Worm (Caenorhabditis elegans) whole organism, L4 larva: ENCODE data around the gene ppgn-1.

Experiments used
- D1046.2 ChIP-seq: fragments of 200-800 bp; sonication (Bioruptor generic); IDR thresholded peaks from 2 replicates; pipeline ENCODE4 v1.3.6; 2022; ENCODE audit warnings: missing genetic modification characterization, missing compliant biosample characterization
- F37D6.2 ChIP-seq: sonication (generic microtip); optimal IDR thresholded peaks from 2 replicates; lab custom pipeline; 2016; ENCODE audit warnings: mild to moderate bottlenecking, missing genetic modification characterization, missing compliant biosample characterization
- F44E2.7 ChIP-seq: fragments of 200-800 bp; sonication (Bioruptor generic); IDR thresholded peaks from 2 replicates; pipeline ENCODE4 v2.1.2; 2022; ENCODE audit warnings: missing genetic modification characterization, missing compliant biosample characterization
- T20F7.1 ChIP-seq: fragments of 200-800 bp; sonication (Bioruptor generic); optimal IDR thresholded peaks from 2 replicates; lab custom pipeline; 2018; ENCODE audit warnings: mild to moderate bottlenecking, missing genetic modification characterization, missing compliant biosample characterization
- T26A8.4 ChIP-seq: fragments of 200-800 bp; sonication (Bioruptor generic); IDR thresholded peaks from 2 replicates; pipeline ENCODE4 v1.3.6; 2022; ENCODE audit warnings: missing genetic modification characterization, missing compliant biosample characterization
- Y105C5A.15 ChIP-seq: fragments of 200-800 bp; sonication (Bioruptor generic); IDR thresholded peaks from 2 replicates; pipeline ENCODE4 v1.3.6; 2022; ENCODE audit warnings: missing genetic modification characterization, missing compliant biosample characterization
- Y5F2A.4 ChIP-seq: fragments of 200-800 bp; sonication (Bioruptor generic); optimal IDR thresholded peaks from 2 replicates; lab custom pipeline; 2018; ENCODE audit warnings: mild to moderate bottlenecking, missing genetic modification characterization, missing compliant biosample characterization
- aha-1 ChIP-seq: fragments of 150-350 bp; peaks from one replicate; lab custom pipeline; 2014; ENCODE audit warnings: missing biosample characterization, missing genetic modification characterization
- arid-1 ChIP-seq: fragments of 200-800 bp; sonication (Bioruptor generic); conservative IDR thresholded peaks from 2 replicates; pipeline ENCODE4 v1.3.6; 2022; ENCODE audit warnings: missing genetic modification reagents, missing genetic modification characterization, missing compliant biosample characterization
- attf-4 ChIP-seq: sonication (generic microtip); optimal IDR thresholded peaks from 3 replicates; lab custom pipeline; 2017; ENCODE audit warnings: missing biosample characterization, missing genetic modification characterization
- ceh-28 ChIP-seq: fragments of 150-350 bp; optimal IDR thresholded peaks from 2 replicates; lab custom pipeline; 2014; ENCODE audit warnings: missing biosample characterization, missing genetic modification reagents, missing genetic modification characterization
- ceh-44 ChIP-seq: fragments of 200-800 bp; sonication (Bioruptor generic); IDR thresholded peaks from 2 replicates; pipeline ENCODE4 v1.3.6; 2022; ENCODE audit warnings: missing genetic modification reagents, missing genetic modification characterization, missing compliant biosample characterization
- ceh-62 ChIP-seq: sonication (generic microtip); optimal IDR thresholded peaks from 2 replicates; lab custom pipeline; 2017; ENCODE audit warnings: missing biosample characterization, missing genetic modification characterization
- ceh-82 ChIP-seq: sonication (generic microtip); optimal IDR thresholded peaks from 2 replicates; lab custom pipeline; 2017; ENCODE audit warnings: missing biosample characterization, missing genetic modification characterization
- ctbp-1 ChIP-seq: fragments of 200-800 bp; sonication (Bioruptor generic); IDR thresholded peaks from 2 replicates; pipeline ENCODE4 v1.3.6; 2022; ENCODE audit warnings: missing genetic modification reagents, missing genetic modification characterization, missing compliant biosample characterization
- daf-16 ChIP-seq, 3 experiments: sonication (generic microtip); optimal IDR thresholded peaks; 2 replicates each; lab custom pipeline; 2016 to 2017; ENCODE audit warnings: missing genetic modification characterization in 3 of 3, missing genetic modification reagents in 3 of 3, mild to moderate bottlenecking in 2 of 3, missing compliant biosample characterization in 2 of 3, missing biosample characterization in 1 of 3, moderate library complexity in 1 of 3
- dmd-8 ChIP-seq: fragments of 200-800 bp; sonication (Bioruptor generic); IDR thresholded peaks from 2 replicates; pipeline ENCODE4 v1.3.6; 2022; ENCODE audit warnings: missing genetic modification characterization, missing compliant biosample characterization
- dmd-9 ChIP-seq: fragments of 200-800 bp; sonication (Bioruptor generic); IDR thresholded peaks from 2 replicates; pipeline ENCODE4 v1.3.6; 2022; ENCODE audit warnings: missing genetic modification reagents, missing genetic modification characterization, missing compliant biosample characterization
- egl-43 ChIP-seq: fragments of 200-800 bp; sonication (Bioruptor generic); IDR thresholded peaks from 2 replicates; pipeline ENCODE4 v1.3.6; 2022; ENCODE audit warnings: missing genetic modification reagents, missing genetic modification characterization, missing compliant biosample characterization
- fkh-10 ChIP-seq: fragments of 150-350 bp; optimal IDR thresholded peaks from 2 replicates; lab custom pipeline; 2014; ENCODE audit warnings: missing biosample characterization, missing genetic modification reagents, missing genetic modification characterization
- hlh-30 ChIP-seq: sonication (generic microtip); optimal IDR thresholded peaks from 2 replicates; lab custom pipeline; 2017; ENCODE audit warnings: antibody characterized with exemption, mild to moderate bottlenecking, missing genetic modification characterization, missing compliant biosample characterization; ENCODE audit not compliant: insufficient read depth
- hmg-1.1 ChIP-seq: fragments of 200-800 bp; sonication (Bioruptor generic); IDR thresholded peaks from 2 replicates; pipeline ENCODE4 v1.3.6; 2022; ENCODE audit warnings: missing genetic modification reagents, missing genetic modification characterization, missing compliant biosample characterization
- jun-1 ChIP-seq: fragments of 150-350 bp; optimal IDR thresholded peaks from 2 replicates; lab custom pipeline; 2014; ENCODE audit warnings: missing biosample characterization, missing genetic modification reagents, missing genetic modification characterization
- lin-13 ChIP-seq: fragments of 150-350 bp; optimal IDR thresholded peaks from 2 replicates; lab custom pipeline; 2014; ENCODE audit warnings: missing biosample characterization, missing genetic modification reagents, missing genetic modification characterization
- lin-29 ChIP-seq: fragments of 200-800 bp; sonication (Bioruptor generic); IDR thresholded peaks from 2 replicates; pipeline ENCODE4 v1.3.6; 2022; ENCODE audit warnings: missing genetic modification reagents, missing genetic modification characterization, missing compliant biosample characterization
- lir-3 ChIP-seq: sonication (generic microtip); optimal IDR thresholded peaks from 2 replicates; lab custom pipeline; 2016; ENCODE audit warnings: mild to moderate bottlenecking, missing genetic modification characterization, missing compliant biosample characterization
- lsy-2 ChIP-seq, 2 experiments: fragments of 150-350 bp in 1 of 2; sonication (generic microtip) in 1 of 2; optimal IDR thresholded peaks; 2 replicates each; lab custom pipeline; 2014 to 2017; ENCODE audit warnings: missing biosample characterization in 2 of 2, missing genetic modification characterization in 2 of 2
- mdt-29 ChIP-seq: fragments of 200-800 bp; sonication (Bioruptor generic); IDR thresholded peaks from 2 replicates; pipeline ENCODE4 v1.3.6; 2022; ENCODE audit warnings: missing genetic modification reagents, missing genetic modification characterization, missing compliant biosample characterization
- mes-2 ChIP-seq: sonication (generic microtip); optimal IDR thresholded peaks from 2 replicates; lab custom pipeline; 2016; ENCODE audit warnings: missing genotype, mild to moderate bottlenecking, missing genetic modification characterization, missing compliant biosample characterization; ENCODE audit not compliant: poor library complexity, severe bottlenecking
- mxl-2 ChIP-seq: fragments of 200-800 bp; sonication (Bioruptor generic); conservative IDR thresholded peaks from 2 replicates; pipeline ENCODE4 v1.3.6; 2022; ENCODE audit warnings: missing genetic modification reagents, missing genetic modification characterization, missing compliant biosample characterization
- nhr-111 ChIP-seq: fragments of 200-800 bp; sonication (Bioruptor generic); optimal IDR thresholded peaks from 2 replicates; lab custom pipeline; 2018; ENCODE audit warnings: mild to moderate bottlenecking, missing genetic modification characterization, missing compliant biosample characterization
- nhr-237 ChIP-seq: sonication (generic microtip); optimal IDR thresholded peaks from 2 replicates; lab custom pipeline; 2017; ENCODE audit warnings: missing biosample characterization, missing genetic modification characterization
- nhr-42 ChIP-seq: fragments of 200-800 bp; sonication (Bioruptor generic); IDR thresholded peaks from 2 replicates; pipeline ENCODE4 v1.3.6; 2022; ENCODE audit warnings: missing genetic modification characterization, missing compliant biosample characterization
- nhr-48 ChIP-seq: sonication (generic microtip); optimal IDR thresholded peaks from 2 replicates; lab custom pipeline; 2016; ENCODE audit warnings: mild to moderate bottlenecking, missing genetic modification characterization, missing compliant biosample characterization
- nhr-6 ChIP-seq: fragments of 150-350 bp; optimal IDR thresholded peaks from 2 replicates; lab custom pipeline; 2014; ENCODE audit warnings: missing biosample characterization, missing genetic modification characterization
- nhr-76 ChIP-seq: fragments of 150-350 bp; optimal IDR thresholded peaks from 2 replicates; lab custom pipeline; 2014; ENCODE audit warnings: missing biosample characterization, missing genetic modification characterization
- php-3 ChIP-seq: fragments of 200-800 bp; sonication (Bioruptor generic); IDR thresholded peaks from 2 replicates; pipeline ENCODE4 v1.3.6; 2022; ENCODE audit warnings: missing genetic modification reagents, missing genetic modification characterization, missing compliant biosample characterization
- pqm-1 ChIP-seq: sonication (generic microtip); optimal IDR thresholded peaks from 2 replicates; lab custom pipeline; 2017; ENCODE audit warnings: missing biosample characterization, missing genetic modification characterization
- rbr-2 ChIP-seq: sonication (generic microtip); optimal IDR thresholded peaks from 2 replicates; lab custom pipeline; 2016; ENCODE audit warnings: missing genotype, missing genetic modification characterization, missing compliant biosample characterization
- saeg-2 ChIP-seq: fragments of 200-800 bp; sonication (Bioruptor generic); IDR thresholded peaks from 2 replicates; pipeline ENCODE4 v1.3.6; 2022; ENCODE audit warnings: missing genetic modification reagents, missing genetic modification characterization, missing compliant biosample characterization
- sdz-12 ChIP-seq: fragments of 200-800 bp; sonication (Bioruptor generic); optimal IDR thresholded peaks from 2 replicates; lab custom pipeline; 2018; ENCODE audit warnings: mild to moderate bottlenecking, missing genetic modification characterization, missing compliant biosample characterization
- unc-62 ChIP-seq, 3 experiments: fragments of 150-350 bp in 1 of 3; sonication (generic microtip); optimal IDR thresholded peaks in 2 of 3; peaks in 1 of 3; 1 replicate in 1 of 3; 2 replicates in 2 of 3; lab custom pipeline; 2014 to 2017; ENCODE audit warnings: missing biosample characterization in 3 of 3, missing genetic modification characterization in 3 of 3, missing genetic modification reagents in 3 of 3, missing genotype in 1 of 3
- vab-7 ChIP-seq: fragments of 200-800 bp; sonication (Bioruptor generic); IDR thresholded peaks from 2 replicates; pipeline ENCODE4 v1.3.6; 2022; ENCODE audit warnings: missing genetic modification reagents, missing genetic modification characterization, missing compliant biosample characterization
- zag-1 ChIP-seq: fragments of 150-350 bp; optimal IDR thresholded peaks from 2 replicates; lab custom pipeline; 2014; ENCODE audit warnings: missing biosample characterization, missing genetic modification characterization
- zfp-3 ChIP-seq: fragments of 200-800 bp; sonication (Bioruptor generic); conservative IDR thresholded peaks from 2 replicates; pipeline ENCODE4 v1.3.6; 2022; ENCODE audit warnings: missing genetic modification reagents, missing genetic modification characterization, missing compliant biosample characterization
- ztf-7 ChIP-seq: fragments of 150-350 bp; optimal IDR thresholded peaks from 2 replicates; lab custom pipeline; 2014; ENCODE audit warnings: missing biosample characterization, missing genetic modification characterization

ppgn-1 gene

DNA sequence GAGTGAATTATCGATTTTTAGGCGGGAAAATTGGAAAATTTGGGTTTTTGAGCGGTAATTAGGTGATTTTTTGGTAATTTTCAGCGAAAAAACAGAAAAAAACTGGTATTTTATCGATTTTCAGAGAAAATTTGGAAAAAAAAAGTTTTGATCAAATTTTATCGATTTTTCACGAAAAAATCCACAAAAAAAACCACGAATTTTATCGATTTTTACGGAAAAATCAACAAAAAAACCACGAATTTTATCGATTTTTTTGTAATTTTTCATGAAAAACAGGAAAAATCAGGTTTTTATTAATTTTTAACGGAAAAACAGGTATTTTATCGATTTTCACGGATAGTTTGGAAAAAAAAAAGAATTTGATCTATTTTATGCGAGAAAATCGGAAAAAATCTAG is 33.9 kb downstream of the ppgn-1 start:
- peak in 1 of 2 experiments; percentile 10 for TF ChIP-seq lsy-2 (tag; optimal IDR thresholded peaks at IDR 0.05; lab: Kevin White, UChicago)
- TF ChIP-seq ceh-28 (tag; lab: Kevin White, UChicago) = peak; percentile 75
- peak; percentile 9 for TF ChIP-seq aha-1 (tag; lab: Kevin White, UChicago)
- TF ChIP-seq zag-1 (tag; lab: Kevin White, UChicago) = no peak
- no peak for TF ChIP-seq ceh-44
- TF ChIP-seq php-3 (GFP tag; lab: Robert Waterston, UW) = 0 out of 2 replicates have a peak, but pooled peaks have one; percentile 7

DNA sequence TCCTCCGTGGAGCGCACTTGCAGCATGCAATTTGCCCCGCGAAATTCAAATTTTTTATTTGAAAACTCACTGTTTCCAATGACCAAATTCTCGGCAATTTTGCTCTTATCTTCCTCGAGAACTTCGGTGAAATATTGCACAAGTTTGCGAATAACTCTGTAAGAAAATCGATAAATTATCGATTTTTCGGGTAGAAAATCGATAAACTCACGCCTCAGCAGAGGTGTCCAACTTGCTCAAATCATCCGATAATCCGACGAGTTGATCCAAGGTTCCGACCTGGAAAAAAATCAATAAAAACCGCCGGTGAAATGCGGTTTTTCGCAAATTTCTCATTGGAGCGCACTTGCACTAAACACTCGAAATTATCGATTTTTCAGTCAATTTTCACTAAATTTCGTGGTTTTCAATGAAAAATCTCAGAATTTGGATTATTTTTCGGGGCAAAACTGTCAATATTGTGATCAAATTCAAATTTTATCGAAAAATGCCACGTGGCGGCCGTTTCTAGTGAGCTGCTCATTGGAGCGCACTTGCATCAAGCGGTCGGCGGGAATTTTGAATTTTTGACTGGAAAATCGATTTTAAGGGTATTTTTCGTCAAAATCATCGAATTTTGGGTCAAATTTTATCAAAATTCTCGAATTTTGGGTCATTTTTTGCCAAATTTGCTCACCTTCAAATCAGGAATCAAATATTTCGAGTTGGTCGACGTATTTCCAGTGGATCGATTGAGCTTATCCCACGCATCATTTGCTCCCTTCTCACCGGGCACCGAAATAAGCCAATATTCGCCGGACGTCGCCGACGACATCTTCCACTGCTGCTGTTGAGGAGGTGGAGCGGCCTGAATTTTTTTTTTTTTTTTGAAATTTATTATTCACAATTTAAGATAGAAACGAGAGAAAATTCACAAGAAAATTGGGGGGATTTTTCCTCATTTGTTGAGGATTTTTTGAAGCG is 34.7 kb downstream of the ppgn-1 start, which contains the start of gene vha-11:
TSS of gene vha-11 (minus strand) at position 847 of the 963 bp plus-strand sequence.
- TF ChIP-seq mxl-2 (no peak), nhr-237 (tag; lab: Kevin White, UChicago) (no peak), unc-62 (GFP tag; optimal IDR thresholded peaks at IDR 0.05 in 1 of 2; lab: Kevin White, UChicago) (no peak), unc-62 (tag; optimal IDR thresholded peaks at IDR 0.05; lab: Kevin White, UChicago) (no peak), dmd-8 (GFP tag; lab: Robert Waterston, UW) (no peak), ceh-62 (tag; lab: Kevin White, UChicago) (no peak), nhr-111 (no peak), lir-3 (no peak), lin-13 (no peak), F44E2.7 (no peak), zfp-3 (GFP tag; lab: Robert Waterston, UW) (peak; percentile 51; the same call in 1 of the 2 replicates), hmg-1.1 (no peak), ceh-82 (tag; lab: Kevin White, UChicago) (no peak), fkh-10 (GFP tag; lab: Kevin White, UChicago) (no peak), D1046.2 (no peak), daf-16 (GFP tag; optimal IDR thresholded peaks at IDR 0.05; lab: Kevin White, UChicago) (no peak), daf-16 (tag; optimal IDR thresholded peaks at IDR 0.05; lab: Kevin White, UChicago) (peak; percentile 28), nhr-6 (no peak), Y5F2A.4 (GFP tag; lab: Kevin White, UChicago) (no peak), hlh-30 (tag; lab: Kevin White, UChicago) (no peak), dmd-9 (GFP tag; lab: Robert Waterston, UW) (no peak), nhr-48 (no peak), lsy-2 (tag; optimal IDR thresholded peaks at IDR 0.05; lab: Kevin White, UChicago) (no peak), T20F7.1 (GFP tag; lab: Kevin White, UChicago) (no peak), aha-1 (tag; lab: Kevin White, UChicago) (peak; percentile 99), lin-29 (GFP tag; lab: Robert Waterston, UW) (no peak), nhr-42 (no peak), pqm-1 (tag; lab: Kevin White, UChicago) (no peak), jun-1 (tag; lab: Kevin White, UChicago) (no peak), saeg-2 (no peak), vab-7 (no peak), rbr-2 (tag; lab: Kevin White, UChicago) (no peak), F37D6.2 (tag; lab: Kevin White, UChicago) (no peak), ceh-44 (no peak), mdt-29 (GFP tag; lab: Robert Waterston, UW) (0 out of 2 replicates have a peak, but pooled peaks have one; percentile 7), ceh-28 (tag; lab: Kevin White, UChicago) (peak; percentile 90), arid-1 (GFP tag; lab: Robert Waterston, UW) (no peak), ctbp-1 (GFP tag; lab: Robert Waterston, UW) (no peak), ztf-7 (tag; lab: Kevin White, UChicago) (no peak), egl-43 (GFP tag; lab: Robert Waterston, UW) (no peak), sdz-12 (GFP tag; lab: Kevin White, UChicago) (peak; percentile 1), Y105C5A.15 (GFP tag; lab: Robert Waterston, UW) (no peak), T26A8.4 (GFP tag; lab: Robert Waterston, UW) (no peak), attf-4 (tag; lab: Kevin White, UChicago) (no peak), mes-2 (tag; lab: Kevin White, UChicago) (peak; percentile 10), nhr-76 (tag; lab: Kevin White, UChicago) (no peak)
